Fruit fly (Drosophila melanogaster): ENCODE measurements around the gene for.

Gene for

DNA sequence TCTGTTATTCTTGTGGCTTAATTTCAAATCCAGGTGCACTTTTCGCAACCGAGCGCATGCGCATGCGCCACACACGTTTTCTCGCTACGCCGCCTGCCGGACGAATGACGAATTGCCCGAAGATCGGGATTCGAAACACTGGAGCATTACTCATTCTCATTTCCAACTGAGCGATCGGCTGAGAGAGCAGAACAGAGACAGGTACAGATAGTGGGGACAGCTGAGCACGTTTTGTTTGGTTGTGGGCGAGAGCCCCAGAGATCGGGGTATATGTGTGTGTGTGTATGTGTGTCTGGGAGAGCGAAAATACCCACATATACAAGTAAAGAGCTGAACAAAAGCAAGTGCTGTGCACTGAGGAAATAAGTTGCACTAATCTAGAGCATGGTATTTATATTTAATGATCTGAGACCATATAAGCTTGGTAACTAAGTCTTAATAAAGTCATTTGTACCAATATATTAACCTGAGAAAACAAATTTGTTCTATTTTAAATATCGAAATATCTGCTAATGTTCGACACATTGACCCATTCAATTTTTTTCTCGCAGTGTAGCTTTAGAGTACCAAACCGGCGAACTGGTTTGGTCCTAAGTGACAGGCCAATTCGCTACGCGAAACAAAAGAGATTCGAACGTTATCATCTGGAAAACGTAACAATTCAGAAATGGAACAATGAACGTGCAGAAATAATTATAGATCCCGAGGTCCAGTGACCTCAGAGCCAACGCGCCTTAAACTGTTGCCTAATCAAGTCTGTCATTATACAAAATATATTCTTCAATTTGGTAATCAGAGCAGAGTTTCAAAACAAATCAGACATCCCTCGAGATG, 24.5 kb downstream of the for start:
- TF ChIP-seq Dll (optimal IDR thresholded peaks at IDR 0.05) (peak; percentile 88), usp (GFP tag; optimal IDR thresholded peaks at IDR 0.05) (no peak), pan (optimal IDR thresholded peaks at IDR 0.05) (no peak), psq (optimal IDR thresholded peaks at IDR 0.05) (no peak), CG8478 (optimal IDR thresholded peaks at IDR 0.05) (no peak)

DNA sequence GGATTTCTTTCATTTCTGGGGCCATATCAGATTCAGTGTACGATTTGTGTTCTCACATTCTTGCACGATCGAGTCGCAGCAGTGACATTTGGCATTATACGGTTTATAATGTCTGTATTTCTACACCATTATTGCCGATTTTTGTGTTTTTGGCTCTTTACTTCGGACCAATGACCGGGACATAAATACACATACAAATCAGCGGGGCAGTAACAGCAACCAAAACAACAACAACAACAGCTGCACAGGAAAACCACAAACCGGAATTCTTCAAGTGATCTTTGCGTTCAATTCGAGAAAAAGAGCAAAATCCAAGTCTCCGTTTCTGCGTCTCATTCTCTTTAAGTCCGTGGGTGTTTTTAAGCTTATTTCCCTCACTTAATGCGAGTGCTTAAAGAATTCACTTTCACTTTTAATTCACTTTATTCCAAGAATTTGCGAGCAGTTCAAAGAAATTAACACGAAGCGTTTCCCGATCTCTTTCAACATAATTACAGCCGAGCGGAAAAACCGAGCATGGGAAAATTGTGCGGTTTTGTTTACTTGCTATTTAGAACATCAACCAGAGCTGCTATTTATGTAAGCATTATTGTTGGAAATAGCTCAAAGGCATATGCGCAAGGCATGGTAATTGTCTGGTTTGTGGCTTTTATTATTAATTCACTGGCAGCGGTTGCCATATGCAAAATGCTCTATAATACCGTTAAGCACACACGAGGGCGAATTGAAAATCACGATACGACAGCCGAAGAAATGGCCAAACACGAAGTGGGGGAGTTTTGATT, 25.3 kb downstream of the for start:
- TF ChIP-seq CG8478 (optimal IDR thresholded peaks at IDR 0.05) (no peak), EcR (GFP tag; optimal IDR thresholded peaks at IDR 0.05) (peak; percentile 22 to 50)

DNA sequence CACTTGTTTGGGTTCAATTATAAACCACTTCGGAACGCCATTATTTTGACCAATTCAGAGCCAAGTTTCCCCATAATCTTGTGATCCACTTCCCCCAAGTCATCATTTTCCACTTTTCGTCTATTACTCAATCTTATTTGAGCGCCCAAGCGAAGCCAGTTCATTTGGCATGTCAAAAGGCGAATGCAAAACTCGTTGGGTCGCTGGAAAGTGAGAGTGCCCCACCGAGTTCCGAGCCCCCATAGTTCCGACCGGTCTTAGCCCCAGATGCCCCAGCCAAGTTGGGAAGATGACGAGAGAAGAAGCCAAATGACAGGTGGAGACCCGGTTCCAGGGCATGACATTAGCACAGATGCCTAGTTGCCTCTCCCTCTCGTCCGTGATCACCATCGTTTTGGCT, 26.0 kb downstream of the for start:
- TF ChIP-seq EcR (GFP tag; optimal IDR thresholded peaks at IDR 0.05) (no peak), Dll (optimal IDR thresholded peaks at IDR 0.05) (no peak), psq (optimal IDR thresholded peaks at IDR 0.05) (no peak), usp (GFP tag; optimal IDR thresholded peaks at IDR 0.05) (no peak), CG8478 (optimal IDR thresholded peaks at IDR 0.05) (no peak), pan (optimal IDR thresholded peaks at IDR 0.05) (no peak)

DNA sequence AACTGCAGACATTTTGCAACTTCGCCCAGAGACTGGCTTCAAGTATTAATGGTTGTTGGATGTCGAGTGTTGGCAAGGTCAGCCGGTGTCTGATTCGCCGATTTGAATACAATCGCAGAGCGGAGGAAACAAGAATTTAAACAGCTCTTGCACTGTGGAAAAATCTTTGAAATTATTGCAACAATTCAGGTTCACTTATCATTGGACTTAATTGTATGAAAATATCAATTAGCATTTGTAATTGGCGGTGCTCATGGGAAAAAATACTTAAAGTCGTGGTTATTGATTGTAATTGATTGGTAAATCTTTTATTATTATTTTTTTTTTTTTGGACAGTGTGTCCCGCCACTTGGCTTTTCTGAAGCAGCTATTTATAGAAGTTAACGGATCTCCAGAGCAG, 27.3 kb downstream of the for start:
- TF ChIP-seq CG8478 (optimal IDR thresholded peaks at IDR 0.05), result no peak
- no peak for TF ChIP-seq pan (optimal IDR thresholded peaks at IDR 0.05)
- TF ChIP-seq psq (optimal IDR thresholded peaks at IDR 0.05), result no peak
- no peak for TF ChIP-seq usp (GFP tag; optimal IDR thresholded peaks at IDR 0.05)
- no peak for TF ChIP-seq Dll (optimal IDR thresholded peaks at IDR 0.05)
- no peak for TF ChIP-seq EcR (GFP tag; optimal IDR thresholded peaks at IDR 0.05)

DNA sequence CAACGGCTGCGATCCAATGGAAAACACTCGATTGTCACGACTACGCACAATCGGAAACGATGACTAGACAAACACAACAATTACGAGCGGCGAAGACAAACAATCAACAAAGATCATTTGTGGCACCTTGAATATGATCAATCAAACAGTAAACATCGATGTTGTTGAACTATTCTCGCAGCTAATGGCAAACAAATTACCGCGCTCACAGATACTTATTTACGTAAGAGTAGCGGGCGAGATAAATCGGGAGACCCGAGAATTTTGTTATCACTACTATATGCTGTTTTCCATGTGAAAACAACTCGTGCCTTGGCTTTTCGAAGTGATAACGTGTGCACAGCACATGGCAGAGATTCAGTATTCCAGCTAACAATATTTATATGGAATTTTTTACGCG, 27.9 kb downstream of the for start:
- TF ChIP-seq pan (optimal IDR thresholded peaks at IDR 0.05) (no peak), usp (GFP tag; optimal IDR thresholded peaks at IDR 0.05) (no peak), psq (optimal IDR thresholded peaks at IDR 0.05) (no peak), EcR (GFP tag; optimal IDR thresholded peaks at IDR 0.05) (no peak), Dll (optimal IDR thresholded peaks at IDR 0.05) (no peak), CG8478 (optimal IDR thresholded peaks at IDR 0.05) (no peak)

DNA sequence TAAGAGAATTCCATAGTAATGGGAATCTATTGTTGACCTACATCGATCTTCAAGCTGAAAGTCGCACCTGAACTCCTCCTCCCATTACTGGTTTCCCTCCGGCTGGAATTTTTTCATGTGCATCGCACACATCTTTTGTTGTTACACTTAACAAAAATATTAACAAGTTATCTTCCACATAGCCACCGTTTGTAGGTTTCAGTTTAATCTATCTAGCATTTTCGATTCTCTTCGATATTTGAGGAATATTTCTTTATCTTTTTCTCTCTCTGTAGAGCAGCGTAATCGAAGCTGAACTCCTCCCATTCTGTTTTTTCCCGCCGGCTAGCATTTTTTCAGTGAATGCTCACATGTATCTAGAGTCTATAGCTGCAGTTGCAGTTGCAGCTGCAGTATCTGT, 32.0 kb downstream of the for start:
- TF ChIP-seq psq (optimal IDR thresholded peaks at IDR 0.05), result no peak
- no peak for TF ChIP-seq EcR (GFP tag; optimal IDR thresholded peaks at IDR 0.05)
- TF ChIP-seq pan (optimal IDR thresholded peaks at IDR 0.05), result no peak
- no peak for TF ChIP-seq usp (GFP tag; optimal IDR thresholded peaks at IDR 0.05)
- TF ChIP-seq CG8478 (optimal IDR thresholded peaks at IDR 0.05), result no peak
- TF ChIP-seq Dll (optimal IDR thresholded peaks at IDR 0.05), result no peak

DNA sequence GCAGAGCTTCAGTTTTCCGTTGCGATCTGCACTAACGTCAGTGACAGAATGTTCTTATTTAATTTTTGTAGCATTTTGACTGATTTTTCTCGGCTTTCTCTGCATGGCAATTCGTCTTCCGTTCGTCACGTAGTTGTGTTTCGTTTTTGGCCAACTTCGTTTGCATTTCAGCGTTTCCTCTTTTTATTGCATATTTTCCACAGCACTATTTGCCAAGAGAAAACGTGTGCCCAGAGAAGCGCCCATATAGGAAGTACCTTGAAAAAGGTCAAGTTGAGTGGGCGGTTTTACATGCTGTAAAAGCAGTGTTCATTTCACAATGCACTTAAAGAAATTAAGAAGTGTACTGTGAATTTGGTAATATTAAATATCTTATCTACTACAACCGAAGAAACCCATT, 35.1 kb downstream of the for start, which contains the start of gene CG15418:
Gene CG15418, minus strand, starts transcription at position 101 of the 400 bp plus-strand sequence.
- TF ChIP-seq CG8478 (optimal IDR thresholded peaks at IDR 0.05) (no peak), Dll (optimal IDR thresholded peaks at IDR 0.05) (no peak)

DNA sequence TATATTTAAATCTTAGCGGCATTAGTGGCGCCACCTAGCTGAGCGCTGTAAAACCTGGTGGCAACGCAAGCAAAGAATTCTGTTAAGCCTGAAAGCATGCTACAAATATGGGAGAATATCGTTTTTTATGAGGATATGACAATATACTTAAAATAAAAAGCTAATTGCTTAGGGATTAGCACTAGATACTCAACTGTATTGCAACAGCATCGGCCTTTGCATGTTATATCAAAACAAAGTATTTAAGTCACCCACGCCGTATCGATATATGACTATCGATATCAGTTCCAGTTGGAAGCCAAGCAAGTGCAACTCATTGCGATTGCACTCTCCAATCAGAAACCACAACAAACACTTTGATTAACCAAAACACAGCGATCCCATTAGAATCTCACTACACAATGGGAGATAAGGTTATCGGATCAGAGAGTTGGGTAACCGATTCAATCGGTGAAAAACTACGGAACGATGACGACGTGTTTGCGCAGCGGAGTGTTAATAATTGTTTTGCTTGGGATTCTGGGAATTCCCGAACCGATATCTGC, 37.9 kb downstream of the for start, which contains the start of gene Ugt36A1:
Gene Ugt36A1, plus strand, starts transcription at position 280 of the 545 bp plus-strand sequence.
- TF ChIP-seq psq (optimal IDR thresholded peaks at IDR 0.05) (no peak), pan (optimal IDR thresholded peaks at IDR 0.05) (no peak), usp (GFP tag; optimal IDR thresholded peaks at IDR 0.05) (no peak), Dll (optimal IDR thresholded peaks at IDR 0.05) (no peak), EcR (GFP tag; optimal IDR thresholded peaks at IDR 0.05) (no peak), CG8478 (optimal IDR thresholded peaks at IDR 0.05) (no peak)

DNA sequence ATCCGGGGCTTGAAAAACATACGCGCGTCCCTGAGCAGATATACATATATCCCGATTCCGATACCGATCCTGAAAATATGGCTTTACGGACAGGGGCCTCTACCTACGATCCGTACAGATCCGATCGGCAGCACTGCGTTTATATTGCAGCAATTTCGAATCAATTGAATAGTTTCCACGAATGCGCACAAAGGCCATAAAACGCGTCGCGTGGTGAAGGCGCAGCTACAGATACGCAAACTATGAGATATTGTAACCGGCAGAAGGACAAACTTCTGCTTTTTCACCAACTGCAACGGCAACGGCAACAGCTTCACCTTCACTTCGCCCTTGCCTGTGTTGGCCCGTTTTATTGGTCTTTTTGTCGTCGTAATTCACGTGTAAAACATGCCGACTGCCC, 41.6 kb downstream of the for start:
- TF ChIP-seq CG8478 (optimal IDR thresholded peaks at IDR 0.05), result no peak
- TF ChIP-seq usp (GFP tag; optimal IDR thresholded peaks at IDR 0.05), result no peak
- no peak for TF ChIP-seq psq (optimal IDR thresholded peaks at IDR 0.05)
- no peak for TF ChIP-seq pan (optimal IDR thresholded peaks at IDR 0.05)
- no peak for TF ChIP-seq EcR (GFP tag; optimal IDR thresholded peaks at IDR 0.05)
- no peak for TF ChIP-seq Dll (optimal IDR thresholded peaks at IDR 0.05)

DNA sequence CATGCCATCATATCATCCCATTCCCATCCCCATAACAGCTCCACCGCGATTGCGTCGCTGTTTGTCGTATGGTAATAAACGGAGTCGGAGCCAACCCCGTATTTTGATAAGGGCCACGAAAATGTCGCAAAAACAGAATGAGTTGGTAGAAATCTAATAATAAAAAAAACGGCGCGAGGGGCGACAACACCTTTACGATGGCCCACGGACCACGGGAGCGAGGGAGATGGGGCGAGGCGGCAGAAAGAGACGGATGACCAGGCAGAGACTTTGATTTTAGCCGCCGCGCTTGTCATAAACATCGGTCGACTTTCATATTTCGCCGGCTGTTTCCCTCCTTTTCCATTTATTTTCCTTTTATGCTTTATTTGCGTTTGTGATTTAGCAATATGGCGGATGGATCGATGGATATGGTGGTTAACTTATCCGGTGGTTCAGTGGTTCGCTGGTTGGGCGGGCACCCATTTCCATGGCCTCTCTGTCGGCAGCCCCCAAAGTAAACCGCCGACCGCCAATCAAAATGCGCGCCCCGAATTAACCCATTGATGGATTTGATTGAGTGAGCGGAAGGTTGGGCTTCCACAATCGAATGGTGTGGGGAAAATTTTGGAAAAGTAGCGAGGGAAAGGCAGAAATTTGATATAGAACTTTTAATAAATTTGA, 44.9 kb downstream of the for start:
- TF ChIP-seq Dll (optimal IDR thresholded peaks at IDR 0.05) (no peak), psq (optimal IDR thresholded peaks at IDR 0.05) (no peak), usp (GFP tag; optimal IDR thresholded peaks at IDR 0.05) (no peak), CG8478 (optimal IDR thresholded peaks at IDR 0.05) (no peak), pan (optimal IDR thresholded peaks at IDR 0.05) (no peak), EcR (GFP tag; optimal IDR thresholded peaks at IDR 0.05) (no peak)

DNA sequence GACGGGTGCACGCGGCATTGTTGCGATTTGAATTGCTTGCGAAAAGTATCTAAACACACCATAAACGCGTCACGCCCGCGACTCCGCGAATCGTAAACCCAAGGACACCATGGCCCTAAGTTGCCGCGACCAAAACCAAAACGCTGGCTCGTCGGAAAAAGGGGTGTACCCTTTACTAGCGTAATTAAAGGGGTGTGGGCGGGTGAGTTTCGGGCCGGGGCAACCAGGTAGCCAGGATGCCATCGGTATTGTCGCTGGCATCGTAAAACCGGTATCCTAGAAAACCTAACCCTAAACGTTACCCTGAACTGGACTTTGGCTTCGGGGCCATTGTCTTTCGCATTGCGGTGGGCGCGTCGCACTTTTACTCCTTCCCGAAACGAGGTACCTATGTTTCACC, 46.1 kb downstream of the for start:
- TF ChIP-seq EcR (GFP tag; optimal IDR thresholded peaks at IDR 0.05), result no peak
- no peak for TF ChIP-seq psq (optimal IDR thresholded peaks at IDR 0.05)
- TF ChIP-seq CG8478 (optimal IDR thresholded peaks at IDR 0.05), result no peak
- TF ChIP-seq usp (GFP tag; optimal IDR thresholded peaks at IDR 0.05), result no peak
- TF ChIP-seq pan (optimal IDR thresholded peaks at IDR 0.05), result no peak
- TF ChIP-seq Dll (optimal IDR thresholded peaks at IDR 0.05), result no peak

DNA sequence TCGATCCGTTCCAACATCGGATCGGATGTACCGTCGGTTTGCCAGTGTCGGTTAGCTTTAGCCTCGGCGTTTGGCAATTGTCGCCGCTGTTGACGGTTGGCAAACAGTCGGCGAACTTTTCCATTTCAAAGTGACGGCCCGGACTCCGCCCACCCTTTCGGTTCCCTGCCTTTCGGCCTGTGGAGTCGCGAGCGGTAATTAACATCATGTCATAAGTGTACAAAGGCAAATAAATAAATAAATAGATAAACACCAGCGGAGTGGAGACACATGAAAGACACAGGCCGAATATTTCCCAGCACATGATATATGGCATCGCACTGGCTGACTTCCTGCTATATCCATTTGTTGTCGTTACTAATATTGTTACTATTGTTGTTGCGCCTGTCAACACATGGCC, 48.0 kb downstream of the for start:
- TF ChIP-seq psq (optimal IDR thresholded peaks at IDR 0.05) (no peak), CG8478 (optimal IDR thresholded peaks at IDR 0.05) (no peak), usp (GFP tag; optimal IDR thresholded peaks at IDR 0.05) (no peak), EcR (GFP tag; optimal IDR thresholded peaks at IDR 0.05) (no peak), pan (optimal IDR thresholded peaks at IDR 0.05) (no peak), Dll (optimal IDR thresholded peaks at IDR 0.05) (no peak)

Data from whole organism.